Fruit fly (Drosophila melanogaster): ENCODE results near the gene CG2747.

DNA sequence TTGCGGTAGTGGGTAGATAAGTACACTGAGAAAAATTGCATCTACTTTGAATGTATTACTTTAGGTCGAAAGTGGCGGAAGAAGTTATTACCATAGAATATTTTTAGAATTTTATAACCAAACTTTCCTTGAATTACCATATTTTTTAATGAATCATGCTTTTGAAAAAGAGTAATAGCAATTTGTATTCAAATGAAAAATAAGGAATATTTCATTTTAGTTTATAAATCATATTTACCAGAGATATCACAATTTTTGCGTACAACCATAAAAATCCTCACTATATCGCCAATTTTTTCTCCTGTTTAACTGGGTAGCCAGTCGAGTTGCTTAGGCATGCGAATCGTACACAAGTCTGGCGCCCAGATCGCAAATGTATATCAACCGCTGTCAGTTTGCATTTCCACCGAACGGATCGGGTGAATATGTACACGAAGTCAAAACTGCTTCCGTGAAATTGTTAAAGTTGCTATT is 60.9 kb downstream of the CG2747 start:
- TF ChIP-seq HLH106 (tag; optimal IDR thresholded peaks at IDR 0.05) (peak; percentile 68), brk (GFP tag; optimal IDR thresholded peaks at IDR 0.05) (no peak), Myc (optimal IDR thresholded peaks at IDR 0.05) (no peak), CrebA (GFP tag; optimal IDR thresholded peaks at IDR 0.05; ENCODE audit: borderline replicate concordance) (no peak), br (GFP tag; optimal IDR thresholded peaks at IDR 0.05) (peak; percentile 42)
